Worm (Caenorhabditis elegans): ENCODE measurements around the gene fbxb-31.

DNA sequence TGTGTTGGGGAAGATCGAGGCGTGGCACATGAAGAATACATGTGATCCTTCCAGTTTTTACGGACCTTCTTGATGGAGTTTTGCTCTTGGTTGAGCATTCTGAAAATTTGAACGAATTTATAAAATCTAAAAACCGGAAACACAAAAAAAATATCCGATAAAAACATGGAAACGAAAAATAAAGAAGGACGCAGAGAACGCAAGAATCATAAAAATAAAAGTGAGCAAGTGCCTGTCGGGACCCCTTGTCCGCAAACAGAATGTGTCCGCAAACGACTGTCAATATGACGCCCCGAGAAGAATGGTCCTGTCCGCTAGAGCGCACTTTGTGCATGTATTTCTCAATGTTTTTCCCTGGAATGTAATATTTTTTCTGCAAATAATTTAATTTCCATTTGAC is 29.4 kb downstream of the fbxb-31 start, which contains the start of gene Y49F6A.5:
- no peak for TF ChIP-seq him-1 (tag; optimal IDR thresholded peaks at IDR 0.05)
- no peak for TF ChIP-seq W03F9.2 (tag; optimal IDR thresholded peaks at IDR 0.05)
- no peak for TF ChIP-seq dao-5 (tag; optimal IDR thresholded peaks at IDR 0.05)

Measured in whole organism, L4/young adult.